Worm (Caenorhabditis elegans): Measurements from ENCODE around the gene pgp-5.

- TF ChIP-seq mdl-1 (tag; optimal IDR thresholded peaks at IDR 0.05) (no peak), fkh-10 (GFP tag; optimal IDR thresholded peaks at IDR 0.05) (no peak), unc-39 (tag; optimal IDR thresholded peaks at IDR 0.05) (no peak), lin-39 (tag; optimal IDR thresholded peaks at IDR 0.05) (no peak), nhr-25 (tag; optimal IDR thresholded peaks at IDR 0.05; ENCODE audit: borderline replicate concordance, insufficient read depth) (no peak), daf-19 (GFP tag; conservative IDR thresholded peaks at IDR 0.05) (no peak), F44E2.7 (GFP tag; IDR thresholded peaks at IDR 0.05) (no peak), zag-1 (tag; optimal IDR thresholded peaks at IDR 0.05) (no peak), ceh-82 (tag; optimal IDR thresholded peaks at IDR 0.05) (no peak), nhr-28 (tag; optimal IDR thresholded peaks at IDR 0.05) (no peak), unc-62 (GFP tag; optimal IDR thresholded peaks at IDR 0.05 in 1 of 2) (peak in 1 of 2 experiments; percentile 86), unc-62 (tag; optimal IDR thresholded peaks at IDR 0.05) (no peak), tag-97 (GFP tag; IDR thresholded peaks at IDR 0.05) (no peak), nhr-10 (tag; optimal IDR thresholded peaks at IDR 0.05) (no peak), F26F4.8 (GFP tag; conservative IDR thresholded peaks at IDR 0.05) (no peak)
Measured at ce11 chrX:10846898-10847297, 12.2 kb downstream of the pgp-5 start.

All from whole organism, L4 larva.